Worm (Caenorhabditis elegans): ENCODE measurements around the gene dnj-9.
"Not testable (repeated sequence)": the region's sequence is repeated elsewhere in the genome, so short reads cannot be mapped to it uniquely, and the experiment has no call there.

dnj-9 gene

ce11 chrII:4857086-4857485, 5.2 kb downstream of the dnj-9 start:
- TF ChIP-seq nhr-6 (tag; optimal IDR thresholded peaks at IDR 0.05) (no peak), aly-2 (tag; optimal IDR thresholded peaks at IDR 0.05) (no peak), nhr-129 (tag; optimal IDR thresholded peaks at IDR 0.05) (peak; percentile 17), crh-2 (tag; optimal IDR thresholded peaks at IDR 0.05) (peak; percentile 32), sma-9 (GFP tag; optimal IDR thresholded peaks at IDR 0.05) (peak; percentile 18), sma-9 (tag; optimal IDR thresholded peaks at IDR 0.05) (no peak), fos-1 (tag; optimal IDR thresholded peaks at IDR 0.05) (peak; percentile 94)

ce11 chrII:4857873-4858364, 6.1 kb downstream of the dnj-9 start, which contains the start of gene F11G11.5:
Gene F11G11.5, plus strand, starts transcription at chrII:4857923.
- no peak for TF ChIP-seq ceh-82 (tag; optimal IDR thresholded peaks at IDR 0.05)
- TF ChIP-seq nhr-10 (tag; optimal IDR thresholded peaks at IDR 0.05): no peak
- TF ChIP-seq ztf-4 (tag; optimal IDR thresholded peaks at IDR 0.05): peak; percentile 33
- no peak for TF ChIP-seq nhr-77 (tag; optimal IDR thresholded peaks at IDR 0.05)
- TF ChIP-seq ceh-16 (tag; optimal IDR thresholded peaks at IDR 0.05): no peak
- TF ChIP-seq skn-1 (tag; optimal IDR thresholded peaks at IDR 0.05): no peak
- no peak for TF ChIP-seq snpc-4 (tag; optimal IDR thresholded peaks at IDR 0.05)
- no peak for TF ChIP-seq lin-11 (tag; optimal IDR thresholded peaks at IDR 0.05)
- TF ChIP-seq egl-27 (tag; optimal IDR thresholded peaks at IDR 0.05): no peak
- TF ChIP-seq ama-1 (optimal IDR thresholded peaks at IDR 0.05): peak; percentile 68
- TF ChIP-seq nhr-12 (tag; optimal IDR thresholded peaks at IDR 0.05): no peak
- no peak for TF ChIP-seq alr-1 (tag; optimal IDR thresholded peaks at IDR 0.05)

ce11 chrII:4858906-4859411, 7.1 kb downstream of the dnj-9 start:
- TF ChIP-seq dmd-4 (tag; optimal IDR thresholded peaks at IDR 0.05) (no peak), elt-3 (tag; optimal IDR thresholded peaks at IDR 0.05) (no peak), zag-1 (tag; optimal IDR thresholded peaks at IDR 0.05) (no peak), nhr-10 (tag; optimal IDR thresholded peaks at IDR 0.05) (no peak), ama-1 (optimal IDR thresholded peaks at IDR 0.05) (peak; percentile 59), F13H6.1 (tag; optimal IDR thresholded peaks at IDR 0.05) (no peak), nhr-129 (tag; optimal IDR thresholded peaks at IDR 0.05) (no peak), ztf-4 (tag; optimal IDR thresholded peaks at IDR 0.05) (peak; percentile 35), nhr-77 (tag; optimal IDR thresholded peaks at IDR 0.05) (no peak)

ce11 chrII:4860260-4860659, 8.4 kb downstream of the dnj-9 start, which contains the start of the genes nspd-5 and F11G11.4:
Gene nspd-5, minus strand, starts transcription at chrII:4860360.
Gene F11G11.4, plus strand, starts transcription at chrII:4860594.
- TF ChIP-seq nhr-25 (tag; optimal IDR thresholded peaks at IDR 0.05); sma-9 (GFP tag; optimal IDR thresholded peaks at IDR 0.05); sma-9 (tag; optimal IDR thresholded peaks at IDR 0.05); R02D3.7 (tag; optimal IDR thresholded peaks at IDR 0.05): not testable (repeated sequence)

- TF ChIP-seq nhr-237 (tag; optimal IDR thresholded peaks at IDR 0.05): no peak
These were observed 11.5 kb downstream of the dnj-9 start, which contains the start of the genes mpst-4 and F11G11.14 for ce11 chrII:4863357-4863756. Gene mpst-4, minus strand, starts transcription at chrII:4863457. Gene F11G11.14, plus strand, starts transcription at chrII:4863681.

ce11 chrII:4866045-4866444, 14.2 kb downstream of the dnj-9 start:
- TF ChIP-seq ztf-11 (tag; optimal IDR thresholded peaks at IDR 0.05) (no peak), ama-1 (optimal IDR thresholded peaks at IDR 0.05) (peak; percentile 81), skn-1 (tag; optimal IDR thresholded peaks at IDR 0.05) (no peak), fos-1 (tag; optimal IDR thresholded peaks at IDR 0.05) (peak; percentile 27), blmp-1 (tag; optimal IDR thresholded peaks at IDR 0.05; ENCODE audit: insufficient read depth) (peak; percentile 67), nhr-23 (tag; optimal IDR thresholded peaks at IDR 0.05) (no peak), nhr-25 (tag; optimal IDR thresholded peaks at IDR 0.05) (peak; percentile 47), elt-3 (tag; optimal IDR thresholded peaks at IDR 0.05) (peak; percentile 41), nhr-21 (tag; optimal IDR thresholded peaks at IDR 0.05) (peak; percentile 84), snpc-4 (tag; optimal IDR thresholded peaks at IDR 0.05) (no peak), unc-62 (GFP tag; optimal IDR thresholded peaks at IDR 0.05) (peak; percentile 56), mab-5 (tag; optimal IDR thresholded peaks at IDR 0.05) (no peak)
